Worm (Caenorhabditis elegans): ENCODE results near the gene K08E4.2.

The K08E4.2 gene

ce11 chrIV:12075497-12075896 lies 19.0 kb upstream of the K08E4.2 start, which contains the start of gene K08E4.7:
K08E4.7 (plus strand) TSS chrIV:12075797.
- no peak for TF ChIP-seq F22D6.2 (tag; optimal IDR thresholded peaks at IDR 0.05)
- TF ChIP-seq unc-62 (GFP tag; optimal IDR thresholded peaks at IDR 0.05): no peak
- TF ChIP-seq ztf-25 (GFP tag; IDR thresholded peaks at IDR 0.05): no peak
- no peak for TF ChIP-seq lsl-1 (GFP tag; optimal IDR thresholded peaks at IDR 0.05)
- TF ChIP-seq madf-3 (GFP tag; IDR thresholded peaks at IDR 0.05): no peak
- TF ChIP-seq K11D2.4 (GFP tag; IDR thresholded peaks at IDR 0.05): no peak
- TF ChIP-seq ztf-22 (GFP tag; optimal IDR thresholded peaks at IDR 0.05): no peak
- no peak for TF ChIP-seq hsf-1 (GFP tag; IDR thresholded peaks at IDR 0.05)
- TF ChIP-seq dpl-1 (GFP tag; optimal IDR thresholded peaks at IDR 0.05): no peak
- no peak for TF ChIP-seq ceh-40 (GFP tag; IDR thresholded peaks at IDR 0.05)
- no peak for TF ChIP-seq attf-6 (GFP tag; IDR thresholded peaks at IDR 0.05)
- TF ChIP-seq F57A8.1 (GFP tag; optimal IDR thresholded peaks at IDR 0.05): no peak
- TF ChIP-seq die-1 (tag; optimal IDR thresholded peaks at IDR 0.05): no peak
- no peak for TF ChIP-seq lin-26 (GFP tag; IDR thresholded peaks at IDR 0.05)
- TF ChIP-seq C17E4.6 (GFP tag; IDR thresholded peaks at IDR 0.05): no peak
- TF ChIP-seq lin-54 (GFP tag; optimal IDR thresholded peaks at IDR 0.05): no peak

- TF ChIP-seq ztf-6 (GFP tag; IDR thresholded peaks at IDR 0.05): no peak
- TF ChIP-seq F57A8.1 (GFP tag; optimal IDR thresholded peaks at IDR 0.05): no peak
- no peak for TF ChIP-seq dox-1 (GFP tag; IDR thresholded peaks at IDR 0.05)
- no peak for TF ChIP-seq F57C9.4 (tag; optimal IDR thresholded peaks at IDR 0.05)
- TF ChIP-seq lir-1 (GFP tag; conservative IDR thresholded peaks at IDR 0.05): no peak
- TF ChIP-seq rec-8 (tag; optimal IDR thresholded peaks at IDR 0.05): no peak
- TF ChIP-seq C17E4.6 (GFP tag; IDR thresholded peaks at IDR 0.05): no peak
- no peak for TF ChIP-seq egl-18 (GFP tag; IDR thresholded peaks at IDR 0.05)
- no peak for TF ChIP-seq ztf-3 (GFP tag; optimal IDR thresholded peaks at IDR 0.05)
- TF ChIP-seq F39B2.1 (GFP tag; IDR thresholded peaks at IDR 0.05): no peak
- TF ChIP-seq ccch-3 (GFP tag; optimal IDR thresholded peaks at IDR 0.05): no peak
- no peak for TF ChIP-seq hlh-26 (GFP tag; conservative IDR thresholded peaks at IDR 0.05)
- TF ChIP-seq sdz-38 (tag; optimal IDR thresholded peaks at IDR 0.05): no peak
- TF ChIP-seq F52B5.7 (tag; optimal IDR thresholded peaks at IDR 0.05): no peak
- no peak for TF ChIP-seq die-1 (tag; optimal IDR thresholded peaks at IDR 0.05)
- no peak for TF ChIP-seq gei-17 (GFP tag; optimal IDR thresholded peaks at IDR 0.05)
- no peak for TF ChIP-seq unc-130 (GFP tag; optimal IDR thresholded peaks at IDR 0.05)
- no peak for TF ChIP-seq efl-1 (GFP tag; optimal IDR thresholded peaks at IDR 0.05)
- TF ChIP-seq xnd-1 (tag; optimal IDR thresholded peaks at IDR 0.05): no peak
These were observed 12.1 kb upstream of the K08E4.2 start, which contains the start of gene bath-37 for ce11 chrIV:12068590-12068989. bath-37 (plus strand) TSS chrIV:12068890.

- no peak for TF ChIP-seq rec-8 (tag; optimal IDR thresholded peaks at IDR 0.05)
- TF ChIP-seq athp-1 (tag; optimal IDR thresholded peaks at IDR 0.05): no peak
- TF ChIP-seq B0336.3 (GFP tag; IDR thresholded peaks at IDR 0.05): no peak
- no peak for TF ChIP-seq F57C9.4 (tag; optimal IDR thresholded peaks at IDR 0.05)
- TF ChIP-seq nhr-179 (tag; optimal IDR thresholded peaks at IDR 0.05): no peak
- TF ChIP-seq ccch-3 (GFP tag; optimal IDR thresholded peaks at IDR 0.05): no peak
- TF ChIP-seq sptf-2 (GFP tag; optimal IDR thresholded peaks at IDR 0.05): no peak
- no peak for TF ChIP-seq madf-6 (GFP tag; IDR thresholded peaks at IDR 0.05)
- TF ChIP-seq xnd-1 (tag; optimal IDR thresholded peaks at IDR 0.05): no peak
- no peak for TF ChIP-seq lag-1 (GFP tag; IDR thresholded peaks at IDR 0.05)
- no peak for TF ChIP-seq Y67H2A.10 (GFP tag; conservative IDR thresholded peaks at IDR 0.05)
- no peak for TF ChIP-seq nhr-27 (tag; optimal IDR thresholded peaks at IDR 0.05)
- no peak for TF ChIP-seq hlh-12 (tag; optimal IDR thresholded peaks at IDR 0.05)
- TF ChIP-seq egl-18 (GFP tag; IDR thresholded peaks at IDR 0.05): no peak
- TF ChIP-seq nfya-1 (tag; optimal IDR thresholded peaks at IDR 0.05; ENCODE audit: borderline replicate concordance, insufficient read depth): no peak
These were observed 4.8 kb upstream of the K08E4.2 start, which contains the start of gene K08E4.8 for ce11 chrIV:12061229-12061628. K08E4.8 (minus strand) TSS chrIV:12061329.
